Fruit fly (Drosophila melanogaster) S2 (cell line): ENCODE measurements around the gene Patj.

Experiments
- CG8478 ChIP-seq: fragments of >200 bp; optimal IDR thresholded peaks from 2 replicates; lab custom pipeline; 2018
- CTCF ChIP-seq, 2 experiments: fragments of >200 bp; optimal IDR thresholded peaks; 2 replicates each; lab custom pipeline; 2018

DNA sequence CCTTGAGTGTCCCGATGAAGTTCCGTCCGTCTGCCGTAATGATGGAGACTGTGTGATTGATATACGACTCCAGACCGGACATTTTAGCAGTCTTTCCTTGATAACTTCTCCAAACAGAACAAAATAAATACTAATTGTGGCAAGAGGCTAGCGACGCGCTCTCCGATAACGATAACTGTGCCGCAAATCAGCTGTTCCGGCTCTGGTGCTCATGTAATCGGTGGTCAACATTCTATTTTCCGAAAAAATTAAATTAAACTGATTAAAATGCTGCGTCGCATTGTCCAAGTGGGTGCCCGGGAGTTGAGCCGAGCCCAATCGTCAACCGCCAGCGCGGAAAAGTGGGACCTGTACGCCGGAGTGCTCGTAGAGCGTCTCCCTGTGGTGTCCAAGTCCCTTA, 21.4 kb upstream of the Patj start, which contains the start of the genes CG2021 and mRpL46:
- no peak for TF ChIP-seq CG8478 (lab: Kevin White, UChicago)
- TF ChIP-seq CTCF (optimal IDR thresholded peaks at IDR 0.05; lab: Kevin White, UChicago), result no peak
